Worm (Caenorhabditis elegans) whole organism, late embryonic: Measurements from ENCODE around the gene ZC404.15.
A peak's percentile ranks its signal among the peaks of the same experiment; 100 is the strongest.

Experiments
- C38D4.7 ChIP-seq: fragments of 200-800 bp; sonication (Bioruptor generic); optimal IDR thresholded peaks from 2 replicates; lab custom pipeline; 2018; ENCODE audit warnings: mild to moderate bottlenecking, missing genetic modification characterization, moderate library complexity, missing compliant biosample characterization
- T23F11.4 ChIP-seq: fragments of 200-800 bp; sonication (Bioruptor generic); optimal IDR thresholded peaks from 2 replicates; lab custom pipeline; 2018; ENCODE audit warnings: mild to moderate bottlenecking, missing genetic modification characterization, missing compliant biosample characterization
- Y22D7AL.16 ChIP-seq: sonication (generic microtip); optimal IDR thresholded peaks from 2 replicates; lab custom pipeline; 2016; ENCODE audit warnings: missing genetic modification characterization, missing compliant biosample characterization
- ahr-1 ChIP-seq: sonication (generic microtip); optimal IDR thresholded peaks from 2 replicates; lab custom pipeline; 2016; ENCODE audit warnings: missing genetic modification characterization, missing compliant biosample characterization
- ama-1 ChIP-seq: fragments of 150-350 bp; optimal IDR thresholded peaks from 2 replicates; lab custom pipeline; 2014
- ceh-14 ChIP-seq: sonication (generic microtip); optimal IDR thresholded peaks from 2 replicates; lab custom pipeline; 2016; ENCODE audit warnings: missing genotype, missing genetic modification characterization, missing compliant biosample characterization
- ceh-19 ChIP-seq: fragments of 200-800 bp; sonication (Bioruptor generic); optimal IDR thresholded peaks from 2 replicates; lab custom pipeline; 2018; ENCODE audit warnings: mild to moderate bottlenecking, missing genetic modification characterization, missing compliant biosample characterization
- ceh-31 ChIP-seq: sonication (generic microtip); optimal IDR thresholded peaks from 2 replicates; lab custom pipeline; 2016; ENCODE audit warnings: missing genetic modification characterization, missing compliant biosample characterization
- ceh-34 ChIP-seq: sonication (generic microtip); optimal IDR thresholded peaks from 2 replicates; lab custom pipeline; 2016; ENCODE audit warnings: mild to moderate bottlenecking, missing genetic modification characterization, missing compliant biosample characterization
- ceh-45 ChIP-seq: fragments of 200-800 bp; sonication (Bioruptor generic); IDR thresholded peaks from 2 replicates; pipeline ENCODE4 v1.3.6; 2022; ENCODE audit warnings: missing genetic modification reagents, missing genetic modification characterization, missing compliant biosample characterization
- ceh-9 ChIP-seq: sonication (generic microtip); optimal IDR thresholded peaks from 2 replicates; lab custom pipeline; 2016; ENCODE audit warnings: mild to moderate bottlenecking, missing genetic modification characterization, inconsistent platforms, missing compliant biosample characterization
- dmd-4 ChIP-seq: sonication (generic microtip); optimal IDR thresholded peaks from 2 replicates; lab custom pipeline; 2016; ENCODE audit warnings: borderline replicate concordance, missing genetic modification characterization, missing compliant biosample characterization
- elt-2 ChIP-seq: sonication (generic microtip); optimal IDR thresholded peaks from 2 replicates; lab custom pipeline; 2016; ENCODE audit warnings: missing genetic modification reagents, missing genetic modification characterization, missing compliant biosample characterization
- fax-1 ChIP-seq: sonication (generic microtip); optimal IDR thresholded peaks from 2 replicates; lab custom pipeline; 2016; ENCODE audit warnings: missing genotype, missing genetic modification characterization, missing compliant biosample characterization
- fkh-10 ChIP-seq: fragments of 150-350 bp; optimal IDR thresholded peaks from 2 replicates; lab custom pipeline; 2014; ENCODE audit warnings: missing biosample characterization, missing genetic modification reagents, missing genetic modification characterization
- fkh-6 ChIP-seq: sonication (generic microtip); optimal IDR thresholded peaks from 2 replicates; lab custom pipeline; 2016; ENCODE audit warnings: missing genetic modification characterization, missing compliant biosample characterization
- hlh-13 ChIP-seq: fragments of 200-800 bp; sonication (Bioruptor generic); optimal IDR thresholded peaks from 2 replicates; lab custom pipeline; 2018; ENCODE audit warnings: mild to moderate bottlenecking, missing genetic modification characterization, missing compliant biosample characterization
- hlh-15 ChIP-seq: sonication (generic microtip); optimal IDR thresholded peaks from 2 replicates; lab custom pipeline; 2016; ENCODE audit warnings: missing genetic modification characterization, missing compliant biosample characterization
- hlh-6 ChIP-seq: sonication (generic microtip); optimal IDR thresholded peaks from 2 replicates; lab custom pipeline; 2016; ENCODE audit warnings: missing genotype, missing genetic modification characterization, missing compliant biosample characterization
- lim-6 ChIP-seq: sonication (generic microtip); optimal IDR thresholded peaks from 2 replicates; lab custom pipeline; 2016; ENCODE audit warnings: missing genetic modification characterization, missing compliant biosample characterization
- nhr-11 ChIP-seq: fragments of 150-350 bp; optimal IDR thresholded peaks from 2 replicates; lab custom pipeline; 2014; ENCODE audit warnings: missing biosample characterization, missing genetic modification characterization
- nhr-232 ChIP-seq: sonication (generic microtip); optimal IDR thresholded peaks from 2 replicates; lab custom pipeline; 2016; ENCODE audit warnings: missing genetic modification characterization, missing compliant biosample characterization
- npax-4 ChIP-seq: sonication (generic microtip); optimal IDR thresholded peaks from 2 replicates; lab custom pipeline; 2016; ENCODE audit warnings: missing genetic modification characterization, missing compliant biosample characterization
- pax-1 ChIP-seq: fragments of 150-350 bp; optimal IDR thresholded peaks from 2 replicates; lab custom pipeline; 2014; ENCODE audit warnings: missing biosample characterization, missing genetic modification characterization
- pha-2 ChIP-seq: sonication (generic microtip); optimal IDR thresholded peaks from 2 replicates; lab custom pipeline; 2017; ENCODE audit warnings: mild to moderate bottlenecking, missing genetic modification characterization, missing compliant biosample characterization
- pqm-1 ChIP-seq: sonication (generic microtip); optimal IDR thresholded peaks from 2 replicates; lab custom pipeline; 2016; ENCODE audit warnings: missing genetic modification characterization, missing compliant biosample characterization
- ref-2 ChIP-seq: sonication (generic microtip); optimal IDR thresholded peaks from 2 replicates; lab custom pipeline; 2016; ENCODE audit warnings: missing genetic modification characterization, missing compliant biosample characterization
- rnt-1 ChIP-seq: sonication (generic microtip); optimal IDR thresholded peaks from 2 replicates; lab custom pipeline; 2016; ENCODE audit warnings: missing genetic modification characterization, missing compliant biosample characterization
- sdc-2 ChIP-seq: sonication (generic microtip); optimal IDR thresholded peaks from 2 replicates; lab custom pipeline; 2016; ENCODE audit warnings: missing genotype, missing genetic modification characterization, missing compliant biosample characterization
- sox-4 ChIP-seq: sonication (generic microtip); optimal IDR thresholded peaks from 2 replicates; lab custom pipeline; 2017; ENCODE audit warnings: mild to moderate bottlenecking, missing genetic modification characterization, inconsistent platforms, missing compliant biosample characterization
- tbx-7 ChIP-seq: sonication (generic microtip); optimal IDR thresholded peaks from 2 replicates; lab custom pipeline; 2016; ENCODE audit warnings: missing genotype, missing genetic modification characterization, missing compliant biosample characterization
- unc-3 ChIP-seq, 2 experiments: fragments of 200-800 bp in 1 of 2; sonication (Bioruptor generic) in 1 of 2; sonication (generic microtip) in 1 of 2; conservative IDR thresholded peaks in 1 of 2; optimal IDR thresholded peaks in 1 of 2; 2 replicates each; pipeline versions ENCODE4 v1.3.6 to Lab custom; 2016 to 2022; ENCODE audit warnings: missing compliant biosample characterization in 2 of 2, missing genetic modification characterization in 2 of 2, missing genetic modification reagents in 1 of 2
- unc-42 ChIP-seq: sonication (generic microtip); optimal IDR thresholded peaks from 2 replicates; lab custom pipeline; 2016; ENCODE audit warnings: missing genotype, missing genetic modification characterization, missing compliant biosample characterization
- unc-55 ChIP-seq: sonication (generic microtip); optimal IDR thresholded peaks from 2 replicates; lab custom pipeline; 2017; ENCODE audit warnings: missing biosample characterization, missing genetic modification reagents, missing genetic modification characterization
- unc-86 ChIP-seq: sonication (generic microtip); optimal IDR thresholded peaks from 2 replicates; lab custom pipeline; 2016; ENCODE audit warnings: missing genetic modification characterization, missing compliant biosample characterization
- zip-5 ChIP-seq: sonication (generic microtip); optimal IDR thresholded peaks from 2 replicates; lab custom pipeline; 2016; ENCODE audit warnings: missing genetic modification characterization, missing compliant biosample characterization
- ztf-16 ChIP-seq: sonication (generic microtip); optimal IDR thresholded peaks from 2 replicates; lab custom pipeline; 2017; ENCODE audit warnings: missing genetic modification characterization, missing compliant biosample characterization

The ZC404.15 gene

ce11 chrV:6784853-6785492, 4.7 kb downstream of the ZC404.15 start, which contains the start of the genes spn-4 and spe-39 (continued):
- TF ChIP-seq rnt-1, result no peak
- TF ChIP-seq fax-1 (tag; lab: Kevin White, UChicago), result peak; percentile 7
- no peak for TF ChIP-seq dmd-4 (tag; lab: Kevin White, UChicago)
- peak; percentile 30 for TF ChIP-seq Y22D7AL.16 (tag; lab: Kevin White, UChicago)
- peak; percentile 8 for TF ChIP-seq ceh-14 (tag; lab: Kevin White, UChicago)
- TF ChIP-seq pha-2, result no peak
- peak; percentile 10 for TF ChIP-seq zip-5 (tag; lab: Kevin White, UChicago)
- TF ChIP-seq fkh-10 (GFP tag; lab: Kevin White, UChicago), result no peak
- TF ChIP-seq elt-2, result peak; percentile 59
- no peak for TF ChIP-seq C38D4.7 (GFP tag; lab: Kevin White, UChicago)
- no peak for TF ChIP-seq ceh-45
- no peak for TF ChIP-seq hlh-13
- TF ChIP-seq ceh-9 (tag; lab: Kevin White, UChicago), result no peak
- TF ChIP-seq ceh-34, result no peak
- peak; percentile 71 for TF ChIP-seq unc-42 (tag; lab: Kevin White, UChicago)
- TF ChIP-seq sdc-2 (tag; lab: Kevin White, UChicago), result no peak
- TF ChIP-seq, all 69 proteins: peak for 21

ce11 chrV:6787906-6788430, 7.7 kb downstream of the ZC404.15 start, which contains the start of gene ZC404.2:
Gene ZC404.2, plus strand, starts transcription at chrV:6787952.
- TF ChIP-seq ama-1 (lab: Kevin White, UChicago), result peak; percentile 46
- no peak for TF ChIP-seq ceh-19 (GFP tag; lab: Kevin White, UChicago)

ce11 chrV:6792565-6792964, 12.3 kb downstream of the ZC404.15 start, which contains the start of gene gck-2:
Gene gck-2, minus strand, starts transcription at chrV:6792665.
- TF ChIP-seq dmd-4 (tag; lab: Kevin White, UChicago), result no peak
- TF ChIP-seq sox-4, result no peak
- TF ChIP-seq hlh-15, result no peak
- TF ChIP-seq unc-86 (tag; lab: Kevin White, UChicago), result no peak

- TF ChIP-seq T23F11.4 (GFP tag; lab: Kevin White, UChicago) (no peak), unc-55 (GFP tag; lab: Kevin White, UChicago) (no peak), nhr-232 (tag; lab: Kevin White, UChicago) (no peak), ceh-31 (no peak), npax-4 (tag; lab: Kevin White, UChicago) (no peak), unc-3 (GFP tag; conservative IDR thresholded peaks at IDR 0.05; lab: Robert Waterston, UW) (no peak), unc-3 (tag; optimal IDR thresholded peaks at IDR 0.05; lab: Kevin White, UChicago) (no peak), fax-1 (tag; lab: Kevin White, UChicago) (no peak), ref-2 (tag; lab: Kevin White, UChicago) (no peak), pax-1 (no peak)
These were observed 12.7 kb downstream of the ZC404.15 start for ce11 chrV:6792973-6793372.

ce11 chrV:6793744-6794239, 13.5 kb downstream of the ZC404.15 start, which contains the start of gene ZC404.1:
Gene ZC404.1, plus strand, starts transcription at chrV:6794189.
- TF ChIP-seq pax-1 (no peak), ztf-16 (tag; lab: Kevin White, UChicago) (no peak), lim-6 (tag; lab: Kevin White, UChicago) (no peak), ceh-31 (peak; percentile 8)

- TF ChIP-seq nhr-11 (tag; lab: Kevin White, UChicago) (no peak), fkh-6 (no peak), hlh-6 (no peak), ahr-1 (tag; lab: Kevin White, UChicago) (no peak), tbx-7 (tag; lab: Kevin White, UChicago) (no peak), pqm-1 (no peak), nhr-232 (tag; lab: Kevin White, UChicago) (no peak), ref-2 (tag; lab: Kevin White, UChicago) (no peak)
These were observed 16.0 kb downstream of the ZC404.15 start for ce11 chrV:6796264-6796663.
